Worm (Caenorhabditis elegans): ENCODE data around the gene F41C3.11.

DNA sequence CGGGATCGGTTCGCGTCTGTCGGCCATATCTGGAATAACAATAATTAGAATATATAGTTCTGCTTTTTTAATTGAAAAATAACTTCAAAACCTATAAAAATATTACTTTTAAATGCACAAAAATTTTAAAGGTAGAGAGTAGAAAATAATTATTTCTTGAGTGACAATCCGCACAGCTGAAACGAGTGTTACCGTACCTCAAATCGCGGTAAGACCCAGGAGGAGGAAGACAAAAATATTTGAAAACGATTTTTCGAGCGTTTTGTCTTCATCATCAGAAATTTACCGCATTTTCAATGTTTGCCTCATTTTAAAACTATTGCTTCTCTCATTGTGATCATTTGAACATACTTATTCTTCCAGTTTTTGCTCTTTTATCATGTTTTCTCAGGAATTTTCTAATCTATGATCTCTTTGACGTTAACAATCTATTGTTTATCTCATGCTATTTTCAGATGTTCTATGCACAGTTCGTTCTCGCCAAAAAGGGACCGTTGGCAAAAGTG lies 35.4 kb downstream of the F41C3.11 start, which contains the start of the genes rpn-5 and scc-1:
- TF ChIP-seq lin-15B (tag; optimal IDR thresholded peaks at IDR 0.05) (no peak), ztf-11 (tag; optimal IDR thresholded peaks at IDR 0.05) (no peak), nhr-10 (tag; optimal IDR thresholded peaks at IDR 0.05) (no peak), mxl-2 (GFP tag; conservative IDR thresholded peaks at IDR 0.05) (no peak), fkh-10 (GFP tag; optimal IDR thresholded peaks at IDR 0.05) (no peak), unc-39 (tag; optimal IDR thresholded peaks at IDR 0.05) (no peak), arid-1 (GFP tag; conservative IDR thresholded peaks at IDR 0.05) (no peak), fos-1 (tag; optimal IDR thresholded peaks at IDR 0.05) (no peak), aha-1 (tag) (no peak), egl-27 (tag; optimal IDR thresholded peaks at IDR 0.05) (no peak), dve-1 (tag; optimal IDR thresholded peaks at IDR 0.05; ENCODE audit: insufficient read depth) (peak; percentile 48), lsy-2 (tag; optimal IDR thresholded peaks at IDR 0.05) (peak; percentile 94 to 99), dpl-1 (GFP tag; optimal IDR thresholded peaks at IDR 0.05) (peak; percentile 92), hlh-11 (tag; optimal IDR thresholded peaks at IDR 0.05) (peak; percentile 50)
